Worm (Caenorhabditis elegans) whole organism, L3 larva: ENCODE measurements around the gene C50B8.4.

Source experiments
- R02D3.7 ChIP-seq: fragments of 150-350 bp; optimal IDR thresholded peaks from 2 replicates; lab custom pipeline; 2014; ENCODE audit warnings: missing biosample characterization, missing genetic modification characterization
- ZK546.5 ChIP-seq: sonication (generic microtip); optimal IDR thresholded peaks from 2 replicates; lab custom pipeline; 2017; ENCODE audit warnings: missing biosample characterization, missing genetic modification characterization
- aly-2 ChIP-seq: fragments of 150-350 bp; optimal IDR thresholded peaks from 2 replicates; lab custom pipeline; 2014; ENCODE audit warnings: missing biosample characterization, missing genetic modification characterization
- ama-1 ChIP-seq: fragments of 150-350 bp; optimal IDR thresholded peaks from 2 replicates; lab custom pipeline; 2018
- ceh-16 ChIP-seq: sonication (generic microtip); optimal IDR thresholded peaks from 2 replicates; lab custom pipeline; 2017; ENCODE audit warnings: missing biosample characterization, missing genetic modification characterization
- ceh-28 ChIP-seq: fragments of 150-350 bp; optimal IDR thresholded peaks from 2 replicates; lab custom pipeline; 2014; ENCODE audit warnings: missing biosample characterization, missing genetic modification reagents, missing genetic modification characterization
- ceh-9 ChIP-seq: sonication (generic microtip); optimal IDR thresholded peaks from 2 replicates; lab custom pipeline; 2018; ENCODE audit warnings: missing biosample characterization, missing genetic modification characterization
- egl-27 ChIP-seq: sonication (generic microtip); optimal IDR thresholded peaks from 4 replicates; lab custom pipeline; 2017; ENCODE audit warnings: missing biosample characterization, missing genetic modification reagents, missing genetic modification characterization
- egl-5 ChIP-seq: fragments of 150-350 bp; optimal IDR thresholded peaks from 2 replicates; lab custom pipeline; 2017; ENCODE audit warnings: missing biosample characterization, missing genetic modification reagents, missing genetic modification characterization, inconsistent platforms
- elt-1 ChIP-seq: fragments of 150-350 bp; optimal IDR thresholded peaks from 2 replicates; lab custom pipeline; 2014; ENCODE audit warnings: missing biosample characterization, missing genetic modification characterization
- elt-2 ChIP-seq: sonication (generic microtip); optimal IDR thresholded peaks from 2 replicates; lab custom pipeline; 2016; ENCODE audit warnings: missing genetic modification reagents, mild to moderate bottlenecking, missing genetic modification characterization, missing compliant biosample characterization
- elt-3 ChIP-seq, 3 experiments: fragments of 150-350 bp in 1 of 3; sonication (generic microtip) in 2 of 3; optimal IDR thresholded peaks; 2 replicates in 2 of 3; 4 replicates in 1 of 3; lab custom pipeline; 2014 to 2017; ENCODE audit warnings: missing biosample characterization in 3 of 3, missing genetic modification characterization in 3 of 3
- eor-1 ChIP-seq, 2 experiments: fragments of 150-350 bp; optimal IDR thresholded peaks; 2 replicates each; lab custom pipeline; 2014 to 2018; ENCODE audit warnings: missing biosample characterization in 2 of 2, missing genetic modification characterization in 2 of 2
- fkh-2 ChIP-seq: fragments of 150-350 bp; optimal IDR thresholded peaks from 2 replicates; lab custom pipeline; 2014; ENCODE audit warnings: missing biosample characterization, missing genetic modification reagents, missing genetic modification characterization
- fos-1 ChIP-seq: fragments of 150-350 bp; optimal IDR thresholded peaks from 2 replicates; lab custom pipeline; 2014; ENCODE audit warnings: missing biosample characterization, missing genetic modification characterization
- hmg-11 ChIP-seq: sonication (generic microtip); optimal IDR thresholded peaks from 2 replicates; lab custom pipeline; 2016; ENCODE audit warnings: missing genetic modification characterization, missing compliant biosample characterization
- jun-1 ChIP-seq: fragments of 150-350 bp; optimal IDR thresholded peaks from 2 replicates; lab custom pipeline; 2014; ENCODE audit warnings: missing biosample characterization, missing genetic modification reagents, missing genetic modification characterization
- lin-15B ChIP-seq: fragments of 150-350 bp; optimal IDR thresholded peaks from 2 replicates; lab custom pipeline; 2014; ENCODE audit warnings: missing biosample characterization, missing genetic modification characterization
- mdl-1 ChIP-seq: fragments of 150-350 bp; optimal IDR thresholded peaks from 2 replicates; lab custom pipeline; 2014; ENCODE audit warnings: missing biosample characterization, missing genetic modification characterization
- mml-1 ChIP-seq: fragments of 150-350 bp; sonication (generic microtip); optimal IDR thresholded peaks from 3 replicates; lab custom pipeline; 2014; ENCODE audit warnings: missing biosample characterization, missing genetic modification characterization
- nfya-1 ChIP-seq: sonication (generic microtip); optimal IDR thresholded peaks from 2 replicates; lab custom pipeline; 2017; ENCODE audit warnings: missing genetic modification characterization, mild to moderate bottlenecking, missing compliant biosample characterization, antibody characterized with exemption, moderate library complexity; ENCODE audit not compliant: insufficient read depth
- nhr-11 ChIP-seq: fragments of 150-350 bp; optimal IDR thresholded peaks from 2 replicates; lab custom pipeline; 2014; ENCODE audit warnings: missing biosample characterization, missing genetic modification characterization
- nhr-12 ChIP-seq: fragments of 150-350 bp; optimal IDR thresholded peaks from 2 replicates; lab custom pipeline; 2014; ENCODE audit warnings: missing biosample characterization, missing genetic modification characterization
- nhr-23 ChIP-seq: fragments of 150-350 bp; optimal IDR thresholded peaks from 2 replicates; lab custom pipeline; 2014; ENCODE audit warnings: missing biosample characterization, missing genetic modification reagents, missing genetic modification characterization
- nhr-237 ChIP-seq: fragments of 150-350 bp; optimal IDR thresholded peaks from 2 replicates; lab custom pipeline; 2014; ENCODE audit warnings: missing biosample characterization, missing genetic modification characterization
- nhr-25 ChIP-seq: sonication (generic microtip); optimal IDR thresholded peaks from 2 replicates; lab custom pipeline; 2017; ENCODE audit warnings: missing biosample characterization, missing genetic modification characterization
- nhr-28 ChIP-seq: fragments of 150-350 bp; optimal IDR thresholded peaks from 2 replicates; lab custom pipeline; 2014; ENCODE audit warnings: missing biosample characterization, missing genetic modification characterization
- nhr-43 ChIP-seq: sonication (generic microtip); optimal IDR thresholded peaks from 2 replicates; lab custom pipeline; 2016; ENCODE audit warnings: mild to moderate bottlenecking, missing genetic modification characterization, missing compliant biosample characterization; ENCODE audit not compliant: poor library complexity, severe bottlenecking
- nhr-76 ChIP-seq: fragments of 150-350 bp; sonication (generic microtip); optimal IDR thresholded peaks from 5 replicates; lab custom pipeline; 2014; ENCODE audit warnings: missing biosample characterization, missing genetic modification characterization
- pha-4 ChIP-seq: fragments of 150-350 bp; optimal IDR thresholded peaks from 2 replicates; lab custom pipeline; 2014; ENCODE audit warnings: missing biosample characterization, missing genetic modification reagents, missing genetic modification characterization
- pqm-1 ChIP-seq: fragments of 150-350 bp; optimal IDR thresholded peaks from 2 replicates; lab custom pipeline; 2017; ENCODE audit warnings: missing biosample characterization, missing genetic modification characterization, inconsistent platforms
- sea-2 ChIP-seq: fragments of 150-350 bp; sonication (generic microtip); optimal IDR thresholded peaks from 4 replicates; lab custom pipeline; 2014; ENCODE audit warnings: missing biosample characterization, missing genetic modification reagents, missing genetic modification characterization
- skn-1 ChIP-seq: fragments of 150-350 bp; optimal IDR thresholded peaks from 2 replicates; lab custom pipeline; 2014; ENCODE audit warnings: missing biosample characterization, missing genetic modification characterization
- snpc-4 ChIP-seq: fragments of 150-350 bp; optimal IDR thresholded peaks from 2 replicates; lab custom pipeline; 2014; ENCODE audit warnings: missing biosample characterization, missing genetic modification characterization
- tbx-2 ChIP-seq: sonication (generic microtip); optimal IDR thresholded peaks from 2 replicates; lab custom pipeline; 2016; ENCODE audit warnings: mild to moderate bottlenecking, missing genetic modification characterization, missing compliant biosample characterization
- unc-62 ChIP-seq: fragments of 150-350 bp; sonication (generic microtip); optimal IDR thresholded peaks from 4 replicates; lab custom pipeline; 2014; ENCODE audit warnings: missing biosample characterization, missing genetic modification reagents, missing genetic modification characterization
- zag-1 ChIP-seq: fragments of 150-350 bp; optimal IDR thresholded peaks from 2 replicates; lab custom pipeline; 2014; ENCODE audit warnings: missing biosample characterization, missing genetic modification characterization
- ztf-11 ChIP-seq: fragments of 150-350 bp; optimal IDR thresholded peaks from 2 replicates; lab custom pipeline; 2014; ENCODE audit warnings: missing biosample characterization, missing genetic modification characterization
- ztf-4 ChIP-seq: fragments of 150-350 bp; optimal IDR thresholded peaks from 2 replicates; lab custom pipeline; 2014; ENCODE audit warnings: missing biosample characterization, missing genetic modification characterization

The C50B8.4 gene

ce11 chrV:13576828-13577227 lies 5.0 kb downstream of the C50B8.4 start:
- TF ChIP-seq pqm-1 (peak; percentile 80), elt-2 (tag; lab: Kevin White, UChicago) (peak; percentile 71), pha-4 (tag; lab: Kevin White, UChicago) (peak; percentile 86), nhr-12 (tag; lab: Kevin White, UChicago) (no peak)

ce11 chrV:13577463-13577862 lies 5.7 kb downstream of the C50B8.4 start:
- TF ChIP-seq ceh-28: no peak
- TF ChIP-seq mml-1: no peak
- no peak for TF ChIP-seq fos-1 (tag; lab: Kevin White, UChicago)
- TF ChIP-seq snpc-4 (tag; lab: Kevin White, UChicago): no peak
- TF ChIP-seq elt-3 (tag; optimal IDR thresholded peaks at IDR 0.05; lab: Kevin White, UChicago): no peak
- TF ChIP-seq fkh-2: no peak
- TF ChIP-seq ZK546.5 (tag; lab: Kevin White, UChicago): no peak
- no peak for TF ChIP-seq nhr-237
- TF ChIP-seq jun-1 (tag; lab: Kevin White, UChicago): no peak
- no peak for TF ChIP-seq egl-27 (tag; lab: Kevin White, UChicago)
- TF ChIP-seq zag-1 (tag; lab: Kevin White, UChicago): no peak
- no peak for TF ChIP-seq unc-62
- TF ChIP-seq ztf-11 (tag; lab: Kevin White, UChicago): no peak
- TF ChIP-seq eor-1 (tag; optimal IDR thresholded peaks at IDR 0.05; lab: Kevin White, UChicago): no peak
- TF ChIP-seq nhr-43 (tag; lab: Kevin White, UChicago): no peak
- no peak for TF ChIP-seq R02D3.7
- TF ChIP-seq ztf-4: no peak
- no peak for TF ChIP-seq nhr-76 (tag; lab: Kevin White, UChicago)
- TF ChIP-seq ceh-16: no peak
- TF ChIP-seq ama-1 (lab: Kevin White, UChicago): no peak

DNA sequence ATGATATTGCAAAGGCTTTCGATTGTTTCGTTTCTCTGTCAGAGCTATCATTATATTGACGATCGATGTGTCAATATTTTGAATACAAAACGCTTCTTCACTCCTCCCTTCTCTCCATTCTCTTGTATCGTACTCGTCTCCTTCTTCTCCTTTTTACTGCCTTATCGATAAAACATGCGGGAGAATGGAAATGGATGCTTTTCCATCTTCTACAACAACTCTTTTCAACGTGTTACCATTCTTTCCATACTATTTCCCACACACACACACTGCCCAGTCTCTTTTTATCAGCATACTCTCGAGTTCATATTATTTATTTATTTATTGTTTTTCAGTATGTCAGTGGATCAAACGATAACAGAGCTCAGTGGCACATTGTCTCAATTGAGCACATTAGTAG lies 6.8 kb downstream of the C50B8.4 start, which contains the start of gene C50B8.6:
Gene C50B8.6, plus strand, starts transcription at position 336 of the 400 bp plus-strand sequence.
- TF ChIP-seq nhr-28: no peak
- TF ChIP-seq jun-1 (tag; lab: Kevin White, UChicago): no peak
- no peak for TF ChIP-seq elt-1 (tag; lab: Kevin White, UChicago)
- TF ChIP-seq nfya-1 (tag; lab: Kevin White, UChicago): no peak
- no peak for TF ChIP-seq nhr-23 (tag; lab: Kevin White, UChicago)
- peak; percentile 52 for TF ChIP-seq pha-4 (tag; lab: Kevin White, UChicago)
- no peak for TF ChIP-seq elt-3 (tag; optimal IDR thresholded peaks at IDR 0.05; lab: Kevin White, UChicago)
- no peak for TF ChIP-seq egl-27 (tag; lab: Kevin White, UChicago)
- TF ChIP-seq eor-1 (tag; optimal IDR thresholded peaks at IDR 0.05; lab: Kevin White, UChicago): no peak
- no peak for TF ChIP-seq aly-2
- no peak for TF ChIP-seq nhr-43 (tag; lab: Kevin White, UChicago)
- TF ChIP-seq zag-1 (tag; lab: Kevin White, UChicago): no peak
- peak; percentile 67 for TF ChIP-seq elt-2 (tag; lab: Kevin White, UChicago)
- TF ChIP-seq snpc-4 (tag; lab: Kevin White, UChicago): no peak
- no peak for TF ChIP-seq lin-15B (tag; lab: Kevin White, UChicago)
- no peak for TF ChIP-seq egl-5 (tag; lab: Kevin White, UChicago)
- TF ChIP-seq, all 47 proteins: peak for 2

- TF ChIP-seq pha-4 (tag; lab: Kevin White, UChicago): peak; percentile 67
- no peak for TF ChIP-seq hmg-11 (tag; lab: Kevin White, UChicago)
- no peak for TF ChIP-seq nhr-11 (tag; lab: Kevin White, UChicago)
- no peak for TF ChIP-seq mml-1
- TF ChIP-seq pqm-1: peak; percentile 72
- no peak for TF ChIP-seq ceh-16
- TF ChIP-seq elt-2 (tag; lab: Kevin White, UChicago): peak; percentile 56
- no peak for TF ChIP-seq nhr-12 (tag; lab: Kevin White, UChicago)
- TF ChIP-seq snpc-4 (tag; lab: Kevin White, UChicago): no peak
Observed at ce11 chrV:13580696-13581095, 8.9 kb downstream of the C50B8.4 start, which contains the start of gene C50B8.5. C50B8.5 (plus strand) TSS chrV:13580968.

DNA sequence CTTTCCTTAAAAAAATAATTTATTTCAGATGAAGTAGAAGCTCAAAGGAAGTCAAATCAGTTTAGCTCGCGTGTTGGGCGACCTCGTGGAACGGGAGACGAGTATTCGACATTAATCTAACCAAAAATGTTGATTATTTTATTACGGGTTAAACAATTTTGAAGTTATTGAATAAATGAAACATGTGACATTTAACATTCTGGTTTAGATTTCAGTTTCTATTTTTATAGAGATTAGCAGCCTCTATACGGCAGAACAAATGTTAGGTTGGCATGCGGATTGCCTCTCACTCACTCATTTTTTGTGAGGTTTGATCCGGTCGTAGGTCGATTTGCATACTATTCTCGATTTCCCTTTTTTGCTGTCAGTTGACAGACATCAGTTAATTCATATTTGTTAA lies 12.7 kb downstream of the C50B8.4 start, which contains the start of gene F53F4.1:
Gene F53F4.1, plus strand, starts transcription at position 301 of the 400 bp plus-strand sequence.
- no peak for TF ChIP-seq egl-27 (tag; lab: Kevin White, UChicago)
- TF ChIP-seq sea-2 (GFP tag; lab: Kevin White, UChicago): no peak
- no peak for TF ChIP-seq pha-4 (tag; lab: Kevin White, UChicago)
- TF ChIP-seq nhr-23 (tag; lab: Kevin White, UChicago): no peak
- no peak for TF ChIP-seq ceh-9
- TF ChIP-seq ztf-11 (tag; lab: Kevin White, UChicago): no peak
- no peak for TF ChIP-seq ceh-28
- TF ChIP-seq nhr-43 (tag; lab: Kevin White, UChicago): no peak
- TF ChIP-seq unc-62: no peak
- no peak for TF ChIP-seq egl-5 (tag; lab: Kevin White, UChicago)
- no peak for TF ChIP-seq fos-1 (tag; lab: Kevin White, UChicago)
- TF ChIP-seq ZK546.5 (tag; lab: Kevin White, UChicago): no peak
- no peak for TF ChIP-seq elt-3 (tag; optimal IDR thresholded peaks at IDR 0.05; lab: Kevin White, UChicago)
- no peak for TF ChIP-seq nhr-25
- TF ChIP-seq nhr-237: no peak
- no peak for TF ChIP-seq mdl-1
- no peak for TF ChIP-seq tbx-2 (tag; lab: Kevin White, UChicago)
- TF ChIP-seq zag-1 (tag; lab: Kevin White, UChicago): no peak
- no peak for TF ChIP-seq skn-1 (tag; lab: Kevin White, UChicago)
- TF ChIP-seq, all 47 proteins: peak for 0
